Worm (Caenorhabditis elegans) whole organism, L3 larva: ENCODE measurements around the gene srg-50.

Experiments used
- nhr-77 ChIP-seq: fragments of 150-350 bp; optimal IDR thresholded peaks from 2 replicates; lab custom pipeline; 2014; ENCODE audit warnings: missing biosample characterization, missing genetic modification characterization
- snpc-4 ChIP-seq: fragments of 150-350 bp; optimal IDR thresholded peaks from 2 replicates; lab custom pipeline; 2014; ENCODE audit warnings: missing biosample characterization, missing genetic modification characterization
- ztf-11 ChIP-seq: fragments of 150-350 bp; optimal IDR thresholded peaks from 2 replicates; lab custom pipeline; 2014; ENCODE audit warnings: missing biosample characterization, missing genetic modification characterization

DNA sequence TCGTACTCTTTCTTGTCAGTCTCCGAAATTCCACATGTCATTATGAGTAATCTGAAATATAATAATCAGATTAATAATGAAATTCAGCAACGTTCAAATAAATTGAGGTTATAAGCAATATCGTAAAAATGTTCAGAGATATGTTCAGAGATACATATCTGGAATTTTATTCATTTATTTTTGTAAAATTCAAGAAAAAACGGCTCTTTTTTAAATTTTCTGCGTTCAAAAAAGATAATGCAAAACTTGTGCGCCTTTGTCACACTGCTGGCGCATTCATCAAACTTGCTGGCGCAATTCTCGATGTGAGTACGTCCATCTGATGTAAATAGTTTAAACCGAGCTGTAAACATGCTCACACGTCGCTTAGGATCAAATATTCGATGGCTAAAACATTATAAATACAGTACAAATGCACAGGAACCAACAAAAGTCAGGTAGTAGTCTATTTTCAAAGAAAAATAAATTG lies 28.3 kb upstream of the srg-50 start, which contains the start of the genes rde-8 and ZC477.3:
- TF ChIP-seq nhr-77 (peak; percentile 42), ztf-11 (no peak), snpc-4 (tag; lab: Kevin White, UChicago) (peak; percentile 41)
